Worm (Caenorhabditis elegans) whole organism, L1 larva: ENCODE results near the gene rike-1.

ENCODE experiments used
- C04F5.9 ChIP-seq: sonication (generic microtip); optimal IDR thresholded peaks from 2 replicates; lab custom pipeline; 2016; ENCODE audit warnings: missing genetic modification characterization, missing compliant biosample characterization
- Y116A8C.19 ChIP-seq: sonication (generic microtip); optimal IDR thresholded peaks from 2 replicates; lab custom pipeline; 2016; ENCODE audit warnings: missing compliant biosample characterization, missing genetic modification characterization, borderline replicate concordance
- alr-1 ChIP-seq: fragments of 200-800 bp; sonication (Bioruptor generic); optimal IDR thresholded peaks from 2 replicates; lab custom pipeline; 2018; ENCODE audit warnings: borderline replicate concordance, mild to moderate bottlenecking, missing genetic modification characterization, missing compliant biosample characterization
- aly-2 ChIP-seq: fragments of 150-350 bp; optimal IDR thresholded peaks from 2 replicates; lab custom pipeline; 2014; ENCODE audit warnings: missing biosample characterization, missing genetic modification characterization
- ama-1 ChIP-seq: fragments of 150-350 bp; optimal IDR thresholded peaks from 2 replicates; lab custom pipeline; 2014
- blmp-1 ChIP-seq: fragments of 150-350 bp; optimal IDR thresholded peaks from 2 replicates; lab custom pipeline; 2014; ENCODE audit warnings: missing biosample characterization, missing genetic modification characterization
- ceh-63 ChIP-seq: fragments of 200-800 bp; sonication (Bioruptor generic); optimal IDR thresholded peaks from 2 replicates; lab custom pipeline; 2018; ENCODE audit warnings: mild to moderate bottlenecking, missing genetic modification characterization, missing compliant biosample characterization
- ceh-8 ChIP-seq: fragments of 200-800 bp; sonication (Bioruptor generic); optimal IDR thresholded peaks from 2 replicates; lab custom pipeline; 2018; ENCODE audit warnings: mild to moderate bottlenecking, missing genetic modification characterization, moderate library complexity, missing compliant biosample characterization
- ceh-88 ChIP-seq: fragments of 200-800 bp; sonication (Bioruptor generic); IDR thresholded peaks from 2 replicates; pipeline ENCODE4 v1.3.6; 2022; ENCODE audit warnings: missing genetic modification characterization, missing compliant biosample characterization
- ceh-90 ChIP-seq: sonication (generic microtip); optimal IDR thresholded peaks from 2 replicates; lab custom pipeline; 2016; ENCODE audit warnings: missing genetic modification characterization, missing compliant biosample characterization
- dsc-1 ChIP-seq: sonication (generic microtip); optimal IDR thresholded peaks from 2 replicates; lab custom pipeline; 2016; ENCODE audit warnings: mild to moderate bottlenecking, missing genetic modification characterization, missing compliant biosample characterization
- efl-1 ChIP-seq, 4 experiments: fragments of 150-350 bp; optimal IDR thresholded peaks in 3 of 4; peaks in 1 of 4; 1 replicate in 1 of 4; 2 replicates in 3 of 4; lab custom pipeline; 2014; ENCODE audit warnings: missing biosample characterization in 2 of 4, missing genetic modification characterization in 2 of 4, missing genetic modification reagents in 2 of 4
- egl-13 ChIP-seq: sonication (generic microtip); optimal IDR thresholded peaks from 2 replicates; lab custom pipeline; 2016; ENCODE audit warnings: missing genotype, missing genetic modification reagents, missing genetic modification characterization, missing compliant biosample characterization
- egl-27 ChIP-seq, 2 experiments: fragments of 150-350 bp in 1 of 2; sonication (generic microtip); optimal IDR thresholded peaks; 3 replicates each; lab custom pipeline; 2017 to 2018; ENCODE audit warnings: missing biosample characterization in 2 of 2, missing genetic modification characterization in 2 of 2, missing genetic modification reagents in 2 of 2
- elt-3 ChIP-seq, 6 experiments: fragments of 150-350 bp in 1 of 6; sonication (generic microtip); optimal IDR thresholded peaks; 2 replicates each; lab custom pipeline; 2017 to 2018; ENCODE audit warnings: missing biosample characterization in 6 of 6, missing genetic modification characterization in 6 of 6, inconsistent platforms in 1 of 6
- fkh-10 ChIP-seq: sonication (generic microtip); optimal IDR thresholded peaks from 2 replicates; lab custom pipeline; 2017; ENCODE audit warnings: missing biosample characterization, missing genetic modification reagents, missing genetic modification characterization
- hlh-17 ChIP-seq: fragments of 200-800 bp; sonication (Bioruptor generic); optimal IDR thresholded peaks from 2 replicates; lab custom pipeline; 2018; ENCODE audit warnings: missing genetic modification characterization, mild to moderate bottlenecking, missing compliant biosample characterization, moderate library complexity, borderline replicate concordance
- hlh-4 ChIP-seq: sonication (generic microtip); optimal IDR thresholded peaks from 2 replicates; lab custom pipeline; 2016; ENCODE audit warnings: mild to moderate bottlenecking, missing genetic modification characterization, missing compliant biosample characterization
- hpl-2 ChIP-seq: fragments of 150-350 bp; optimal IDR thresholded peaks from 2 replicates; lab custom pipeline; 2014; ENCODE audit warnings: missing biosample characterization, missing genetic modification reagents, missing genetic modification characterization
- irx-1 ChIP-seq: sonication (generic microtip); optimal IDR thresholded peaks from 2 replicates; lab custom pipeline; 2016; ENCODE audit warnings: missing genetic modification characterization, missing compliant biosample characterization
- isw-1 ChIP-seq: fragments of 200-800 bp; sonication (Bioruptor generic); IDR thresholded peaks from 2 replicates; pipeline ENCODE4 v1.3.6; 2022; ENCODE audit warnings: missing genetic modification characterization, missing compliant biosample characterization
- jun-1 ChIP-seq: fragments of 150-350 bp; optimal IDR thresholded peaks from 2 replicates; lab custom pipeline; 2014; ENCODE audit warnings: missing biosample characterization, missing genetic modification reagents, missing genetic modification characterization
- lin-13 ChIP-seq: fragments of 150-350 bp; optimal IDR thresholded peaks from 2 replicates; lab custom pipeline; 2014; ENCODE audit warnings: missing biosample characterization, missing genetic modification reagents, missing genetic modification characterization
- lin-15B ChIP-seq: fragments of 150-350 bp; sonication (generic microtip); optimal IDR thresholded peaks from 3 replicates; lab custom pipeline; 2014; ENCODE audit warnings: missing biosample characterization, missing genetic modification characterization
- lin-39 ChIP-seq: fragments of 150-350 bp; optimal IDR thresholded peaks from 2 replicates; lab custom pipeline; 2014; ENCODE audit warnings: missing biosample characterization, missing genetic modification reagents, missing genetic modification characterization
- lsy-2 ChIP-seq, 2 experiments: fragments of 150-350 bp; optimal IDR thresholded peaks; 2 replicates each; lab custom pipeline; 2014; ENCODE audit warnings: missing biosample characterization in 2 of 2, missing genetic modification characterization in 2 of 2
- mab-9 ChIP-seq: fragments of 200-800 bp; sonication (Bioruptor generic); IDR thresholded peaks from 2 replicates; pipeline ENCODE4 v1.3.6; 2022; ENCODE audit warnings: missing genetic modification reagents, missing genetic modification characterization, missing compliant biosample characterization
- mdl-1 ChIP-seq, 2 experiments: fragments of 150-350 bp; optimal IDR thresholded peaks; 2 replicates each; lab custom pipeline; 2014 to 2017; ENCODE audit warnings: missing biosample characterization in 2 of 2, missing genetic modification characterization in 2 of 2, inconsistent platforms in 1 of 2
- nhr-19 ChIP-seq: fragments of 200-800 bp; sonication (Bioruptor generic); conservative IDR thresholded peaks from 2 replicates; pipeline ENCODE4 v1.3.6; 2022; ENCODE audit warnings: missing genetic modification characterization, missing compliant biosample characterization
- nhr-20 ChIP-seq: sonication (generic microtip); optimal IDR thresholded peaks from 2 replicates; lab custom pipeline; 2016; ENCODE audit warnings: mild to moderate bottlenecking, missing genetic modification characterization, missing compliant biosample characterization
- nhr-71 ChIP-seq: sonication (generic microtip); optimal IDR thresholded peaks from 2 replicates; lab custom pipeline; 2016; ENCODE audit warnings: mild to moderate bottlenecking, missing genetic modification characterization, moderate library complexity, missing compliant biosample characterization
- nhr-76 ChIP-seq: sonication (generic microtip); optimal IDR thresholded peaks from 2 replicates; lab custom pipeline; 2017; ENCODE audit warnings: missing biosample characterization, missing genetic modification characterization
- nhr-85 ChIP-seq: sonication (generic microtip); peaks from one replicate; lab custom pipeline; 2016; ENCODE audit warnings: missing genetic modification characterization, inconsistent platforms, missing compliant biosample characterization
- pqm-1 ChIP-seq: sonication (generic microtip); optimal IDR thresholded peaks from 3 replicates; lab custom pipeline; 2017; ENCODE audit warnings: missing biosample characterization, missing genetic modification characterization
- rnt-1 ChIP-seq: sonication (generic microtip); optimal IDR thresholded peaks from 2 replicates; lab custom pipeline; 2016; ENCODE audit warnings: mild to moderate bottlenecking, missing genetic modification characterization, moderate library complexity, missing compliant biosample characterization
- skn-1 ChIP-seq: fragments of 150-350 bp; optimal IDR thresholded peaks from 2 replicates; lab custom pipeline; 2014; ENCODE audit warnings: missing biosample characterization, missing genetic modification characterization
- sptf-1 ChIP-seq: fragments of 150-350 bp; optimal IDR thresholded peaks from 2 replicates; lab custom pipeline; 2014; ENCODE audit warnings: missing biosample characterization, missing genetic modification characterization
- sup-37 ChIP-seq: fragments of 200-800 bp; sonication (Bioruptor generic); optimal IDR thresholded peaks from 2 replicates; lab custom pipeline; 2018; ENCODE audit warnings: mild to moderate bottlenecking, missing genetic modification characterization, missing compliant biosample characterization
- swsn-7 ChIP-seq: sonication (generic microtip); optimal IDR thresholded peaks from 2 replicates; lab custom pipeline; 2016; ENCODE audit warnings: missing genetic modification characterization, missing compliant biosample characterization
- tlp-1 ChIP-seq: fragments of 150-350 bp; optimal IDR thresholded peaks from 2 replicates; lab custom pipeline; 2014; ENCODE audit warnings: missing biosample characterization, missing genetic modification characterization
- unc-30 ChIP-seq: sonication (generic microtip); optimal IDR thresholded peaks from 2 replicates; lab custom pipeline; 2017; ENCODE audit warnings: missing biosample characterization, missing genetic modification characterization
- unc-98 ChIP-seq: fragments of 200-800 bp; sonication (Bioruptor generic); IDR thresholded peaks from 2 replicates; pipeline ENCODE4 v1.3.6; 2022; ENCODE audit warnings: missing genetic modification characterization, missing compliant biosample characterization
- ztf-11 ChIP-seq, 2 experiments: sonication (generic microtip); optimal IDR thresholded peaks; 2 replicates each; lab custom pipeline; 2016 to 2017; ENCODE audit warnings: missing genetic modification characterization in 2 of 2, missing biosample characterization in 1 of 2, missing compliant biosample characterization in 1 of 2

The rike-1 gene

ce11 chrV:14510746-14511145 lies 34.9 kb downstream of the rike-1 start, which contains the start of gene R02D5.9 (continued):
- no peak for TF ChIP-seq swsn-7 (tag; lab: Kevin White, UChicago)
- TF ChIP-seq unc-98 (GFP tag; lab: Robert Waterston, UW), result no peak
- TF ChIP-seq fkh-10 (GFP tag; lab: Kevin White, UChicago), result no peak
- TF ChIP-seq skn-1 (tag; lab: Kevin White, UChicago), result peak; percentile 14
- TF ChIP-seq elt-3 (tag; optimal IDR thresholded peaks at IDR 0.05; lab: Kevin White, UChicago), result peak in 4 of 6 experiments; percentile 12 to 87 (median 22)
- no peak for TF ChIP-seq jun-1
- no peak for TF ChIP-seq C04F5.9
- TF ChIP-seq ceh-88 (GFP tag; lab: Robert Waterston, UW), result no peak
- TF ChIP-seq mdl-1 (tag; optimal IDR thresholded peaks at IDR 0.05; lab: Kevin White, UChicago), result peak in 1 of 2 experiments; percentile 94
- no peak for TF ChIP-seq Y116A8C.19 (tag; lab: Kevin White, UChicago)
- peak; percentile 4 to 9 for TF ChIP-seq efl-1 (optimal IDR thresholded peaks at IDR 0.05; lab: Kevin White, UChicago)
- TF ChIP-seq efl-1 (GFP tag; optimal IDR thresholded peaks at IDR 0.05 in 1 of 2; lab: Kevin White, UChicago), result peak in 1 of 2 experiments; percentile 4
- peak in 1 of 2 experiments; percentile 43 for TF ChIP-seq lsy-2 (tag; optimal IDR thresholded peaks at IDR 0.05; lab: Kevin White, UChicago)
- TF ChIP-seq nhr-76 (tag; lab: Kevin White, UChicago), result no peak
- no peak for TF ChIP-seq aly-2 (tag; lab: Kevin White, UChicago)
- TF ChIP-seq nhr-71 (tag; lab: Kevin White, UChicago), result peak; percentile 25

- TF ChIP-seq hlh-17 (GFP tag; lab: Kevin White, UChicago) (no peak), hpl-2 (GFP tag; lab: Kevin White, UChicago) (no peak), blmp-1 (tag; lab: Kevin White, UChicago) (no peak), ceh-8 (no peak), dsc-1 (tag; lab: Kevin White, UChicago) (no peak), rnt-1 (tag; lab: Kevin White, UChicago) (no peak), ama-1 (lab: Kevin White, UChicago) (no peak), egl-27 (tag; optimal IDR thresholded peaks at IDR 0.05; lab: Kevin White, UChicago) (no peak), hlh-4 (no peak), elt-3 (tag; optimal IDR thresholded peaks at IDR 0.05; lab: Kevin White, UChicago) (no peak), ceh-63 (no peak), lin-13 (no peak), egl-13 (tag; lab: Kevin White, UChicago) (no peak), mab-9 (no peak), jun-1 (no peak), ztf-11 (tag; optimal IDR thresholded peaks at IDR 0.05; lab: Kevin White, UChicago) (no peak), sptf-1 (no peak), nhr-76 (tag; lab: Kevin White, UChicago) (no peak), ceh-90 (tag; lab: Kevin White, UChicago) (no peak)
These were observed 37.1 kb downstream of the rike-1 start for ce11 chrV:14508556-14508955.

ce11 chrV:14508005-14508521 lies 37.6 kb downstream of the rike-1 start, which contains the start of gene R02D5.1:
R02D5.1 (plus strand) TSS chrV:14508249.
- TF ChIP-seq blmp-1 (tag; lab: Kevin White, UChicago), result peak; percentile 99
- no peak for TF ChIP-seq lin-15B (tag; lab: Kevin White, UChicago)
- no peak for TF ChIP-seq hpl-2 (GFP tag; lab: Kevin White, UChicago)

- TF ChIP-seq ceh-63 (no peak), efl-1 (optimal IDR thresholded peaks at IDR 0.05; lab: Kevin White, UChicago) (no peak), efl-1 (GFP tag; optimal IDR thresholded peaks at IDR 0.05 in 1 of 2; lab: Kevin White, UChicago) (peak in 1 of 2 experiments; percentile 90), pqm-1 (tag; lab: Kevin White, UChicago) (no peak), sup-37 (GFP tag; lab: Kevin White, UChicago) (no peak), lin-39 (tag; lab: Kevin White, UChicago) (peak; percentile 18), isw-1 (no peak), unc-30 (tag; lab: Kevin White, UChicago) (no peak), ztf-11 (tag; optimal IDR thresholded peaks at IDR 0.05; lab: Kevin White, UChicago) (no peak), hpl-2 (GFP tag; lab: Kevin White, UChicago) (no peak), alr-1 (tag; lab: Kevin White, UChicago) (no peak), nhr-19 (GFP tag; lab: Robert Waterston, UW) (no peak), blmp-1 (tag; lab: Kevin White, UChicago) (peak; percentile 81), nhr-20 (tag; lab: Kevin White, UChicago) (peak; percentile 10), irx-1 (peak; percentile 26), nhr-85 (peak; percentile 98), aly-2 (tag; lab: Kevin White, UChicago) (no peak), tlp-1 (tag; lab: Kevin White, UChicago) (peak; percentile 89), nhr-71 (tag; lab: Kevin White, UChicago) (peak; percentile 27)
These were observed 38.7 kb downstream of the rike-1 start for ce11 chrV:14506713-14507675.
